Worm (Caenorhabditis elegans) whole organism, L1 larva: ENCODE data around the gene apn-1.

Experiments
- alr-1 ChIP-seq: fragments of 200-800 bp; sonication (Bioruptor generic); optimal IDR thresholded peaks from 2 replicates; lab custom pipeline; 2018; ENCODE audit warnings: borderline replicate concordance, mild to moderate bottlenecking, missing genetic modification characterization, missing compliant biosample characterization
- ets-5 ChIP-seq: fragments of 200-800 bp; sonication (Bioruptor generic); IDR thresholded peaks from 2 replicates; pipeline ENCODE4 v1.3.6; 2022; ENCODE audit warnings: missing genetic modification characterization, missing compliant biosample characterization
- skn-1 ChIP-seq: fragments of 150-350 bp; optimal IDR thresholded peaks from 2 replicates; lab custom pipeline; 2014; ENCODE audit warnings: missing biosample characterization, missing genetic modification characterization
- tbx-2 ChIP-seq: sonication (generic microtip); optimal IDR thresholded peaks from 2 replicates; lab custom pipeline; 2016; ENCODE audit warnings: missing genetic modification characterization, missing compliant biosample characterization
- unc-130 ChIP-seq: fragments of 150-350 bp; optimal IDR thresholded peaks from 2 replicates; lab custom pipeline; 2017; ENCODE audit warnings: missing biosample characterization, missing genetic modification characterization, inconsistent platforms
- zag-1 ChIP-seq: fragments of 150-350 bp; optimal IDR thresholded peaks from 2 replicates; lab custom pipeline; 2014; ENCODE audit warnings: missing biosample characterization, missing genetic modification characterization

ce11 chrII:8004752-8005151 lies 42.6 kb upstream of the apn-1 start:
- TF ChIP-seq unc-130 (tag; lab: Kevin White, UChicago) (no peak), skn-1 (no peak), ets-5 (GFP tag; lab: Robert Waterston, UW) (no peak), alr-1 (tag; lab: Kevin White, UChicago) (no peak), tbx-2 (tag; lab: Kevin White, UChicago) (no peak), zag-1 (tag; lab: Kevin White, UChicago) (no peak)
